Worm (Caenorhabditis elegans): ENCODE data around the gene F32A5.4.

The F32A5.4 gene

ce11 chrII:7253073-7253472, 24.1 kb downstream of the F32A5.4 start, which contains the start of gene lsm-4:
Gene lsm-4 (minus strand): TSS chrII:7253163.
- TF ChIP-seq unc-62 (GFP tag; optimal IDR thresholded peaks at IDR 0.05), result no peak

- TF ChIP-seq unc-62 (GFP tag; optimal IDR thresholded peaks at IDR 0.05), result no peak
Observed at ce11 chrII:7255614-7256162, 26.7 kb downstream of the F32A5.4 start, which contains the start of gene F32A5.8. Gene F32A5.8 (plus strand): TSS chrII:7256112.

DNA sequence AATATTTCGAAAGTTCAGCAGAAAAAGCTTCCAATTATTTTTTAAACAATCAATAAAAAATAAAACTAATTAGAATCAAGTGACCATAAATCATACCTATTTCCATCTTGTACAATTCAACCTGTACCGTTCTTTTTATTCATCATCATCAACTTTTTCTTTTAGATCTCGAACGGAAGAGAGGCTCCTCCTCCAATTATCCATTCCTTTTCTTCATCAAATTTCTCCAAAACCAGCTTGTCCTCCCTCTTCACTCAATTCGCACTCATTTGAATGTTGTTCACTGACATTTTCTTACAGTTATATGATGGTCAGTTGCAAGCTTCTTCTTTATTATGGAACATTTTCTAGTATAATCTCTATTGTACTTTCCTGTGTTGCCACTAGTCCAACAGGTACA, 32.9 kb downstream of the F32A5.4 start, which contains the start of gene C30G12.4:
C30G12.4 (plus strand) TSS at position 301 of the 400 bp plus-strand sequence.
- TF ChIP-seq unc-62 (GFP tag; optimal IDR thresholded peaks at IDR 0.05), result no peak

DNA sequence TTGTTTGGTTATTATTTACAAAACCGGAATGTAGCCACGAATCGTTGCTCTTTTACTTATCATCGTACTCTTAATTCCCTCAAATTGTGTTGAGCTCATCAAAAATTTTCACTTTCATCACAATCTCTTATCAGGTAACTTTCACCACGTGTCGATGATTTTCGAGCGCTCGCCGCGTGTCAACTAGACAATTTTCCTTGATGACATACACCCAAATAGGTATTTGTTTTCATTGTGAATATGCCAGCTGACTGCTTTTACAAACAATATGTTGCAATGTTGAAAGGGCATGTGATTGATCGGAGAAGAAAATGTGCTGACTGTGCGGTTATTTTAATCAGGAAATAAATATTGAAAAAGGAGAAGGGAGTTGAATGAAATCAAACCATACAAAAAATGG, 35.7 kb downstream of the F32A5.4 start:
- TF ChIP-seq unc-62 (GFP tag; optimal IDR thresholded peaks at IDR 0.05), result no peak

DNA sequence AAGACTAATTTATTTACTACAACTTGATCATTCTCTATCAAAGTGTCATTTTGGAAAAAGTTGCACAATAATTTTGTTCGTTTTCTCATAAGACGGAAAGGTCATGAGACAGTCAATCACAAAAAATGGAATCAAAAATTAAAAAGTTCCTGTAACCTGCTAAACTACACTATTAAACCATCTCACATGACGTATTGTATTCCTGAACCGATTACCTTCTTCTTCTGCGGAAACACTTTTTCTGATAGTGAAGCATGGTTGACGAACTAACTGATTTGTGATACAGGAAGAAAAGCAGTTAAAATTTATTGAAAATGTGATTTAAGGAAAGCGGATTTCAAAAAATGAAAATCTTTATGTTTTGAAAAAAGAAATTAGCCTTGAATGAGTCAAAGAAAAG, 40.8 kb downstream of the F32A5.4 start:
- no peak for TF ChIP-seq unc-62 (GFP tag; optimal IDR thresholded peaks at IDR 0.05)

DNA sequence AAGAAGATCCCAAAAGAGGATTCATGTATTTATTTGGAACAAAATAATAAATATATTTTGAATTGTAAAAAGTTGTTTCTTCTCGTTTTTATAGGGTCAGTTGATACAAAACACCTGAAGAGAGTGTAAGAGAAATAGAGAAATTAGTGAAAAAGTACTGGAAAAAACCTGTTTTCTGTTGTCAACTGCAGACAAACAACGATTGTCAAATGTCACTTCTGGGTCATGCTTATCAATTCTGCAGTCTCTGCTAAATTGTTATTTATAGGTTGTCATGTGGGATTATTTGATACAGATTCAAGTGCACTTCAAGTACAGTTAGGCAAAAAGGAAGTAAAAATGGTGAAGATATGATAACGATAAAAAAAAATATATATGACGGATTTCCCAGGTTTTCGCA, 43.6 kb downstream of the F32A5.4 start:
- no peak for TF ChIP-seq unc-62 (GFP tag; optimal IDR thresholded peaks at IDR 0.05)

DNA sequence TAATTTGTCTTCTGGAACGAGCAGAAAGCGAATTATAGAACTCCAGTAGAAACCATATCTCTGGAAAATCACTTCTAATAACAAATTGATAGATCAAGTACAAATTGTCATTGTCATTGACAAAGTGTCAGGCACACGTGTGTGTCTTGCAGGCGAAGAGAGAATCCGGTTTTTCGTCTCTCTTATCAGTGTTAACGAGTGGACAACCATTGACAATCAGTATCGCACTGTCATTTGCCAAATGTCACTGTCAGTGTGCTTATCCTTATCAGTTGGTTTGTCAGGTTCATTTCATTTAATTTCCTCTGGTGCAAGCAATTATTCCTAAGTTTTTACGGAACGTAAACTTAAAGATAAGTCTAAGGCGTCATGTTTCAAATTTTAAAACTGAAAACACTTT, 44.6 kb downstream of the F32A5.4 start:
- TF ChIP-seq unc-62 (GFP tag; optimal IDR thresholded peaks at IDR 0.05), result no peak

DNA sequence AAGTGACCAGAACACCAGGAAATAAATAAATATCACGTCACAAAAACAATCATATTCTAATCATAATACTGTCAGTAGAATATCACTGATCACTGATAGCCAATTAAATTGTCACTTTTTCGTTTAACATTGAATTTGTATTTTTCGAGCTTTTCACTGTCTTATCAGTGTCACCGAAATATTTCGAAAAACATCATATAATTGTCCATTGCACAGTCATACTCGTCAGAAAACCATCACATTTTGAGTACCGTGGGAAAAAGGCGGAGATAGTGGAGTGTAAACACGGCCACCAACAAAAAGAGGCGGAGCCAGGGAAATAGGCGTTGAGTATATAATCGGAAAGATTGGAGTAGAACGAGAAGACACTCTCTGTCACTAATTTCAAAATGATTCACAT, 48.3 kb downstream of the F32A5.4 start:
- TF ChIP-seq unc-62 (GFP tag; optimal IDR thresholded peaks at IDR 0.05), result no peak

- TF ChIP-seq unc-62 (GFP tag; optimal IDR thresholded peaks at IDR 0.05), result no peak
Observed at ce11 chrII:7277925-7278324, 49.0 kb downstream of the F32A5.4 start.

- no peak for TF ChIP-seq unc-62 (GFP tag; optimal IDR thresholded peaks at IDR 0.05)
Observed at ce11 chrII:7279808-7280207, 50.9 kb downstream of the F32A5.4 start.

Measured in whole organism, dauer.